Worm (Caenorhabditis elegans): ENCODE results near the gene F41E7.7.

DNA sequence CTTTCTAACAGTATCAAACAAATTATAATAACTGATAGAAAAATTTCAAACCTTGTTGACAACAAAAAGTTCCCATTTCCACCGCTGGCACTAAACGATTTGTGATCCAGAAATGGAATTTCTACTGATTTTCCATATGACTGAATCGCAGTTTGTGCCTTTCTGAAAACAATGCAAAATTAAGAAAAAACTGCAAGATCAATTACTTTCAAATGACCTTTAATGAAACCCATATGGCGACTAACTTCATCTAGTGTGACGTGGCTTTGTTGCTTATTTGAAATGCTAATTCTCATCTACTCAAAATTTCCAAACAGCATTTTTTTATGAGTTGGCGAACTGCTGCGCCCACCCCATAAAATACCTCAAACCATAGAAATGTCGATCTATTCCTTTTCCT, at the start of gene F41E7.7:
- no peak for TF ChIP-seq lir-3 (tag; optimal IDR thresholded peaks at IDR 0.05)
- no peak for TF ChIP-seq aly-2 (tag; optimal IDR thresholded peaks at IDR 0.05)
- no peak for TF ChIP-seq daf-16 (GFP tag; optimal IDR thresholded peaks at IDR 0.05)
- TF ChIP-seq daf-16 (tag; optimal IDR thresholded peaks at IDR 0.05), result no peak
- no peak for TF ChIP-seq Y75B8A.6 (GFP tag; IDR thresholded peaks at IDR 0.05)
- TF ChIP-seq hlh-30 (tag; optimal IDR thresholded peaks at IDR 0.05; ENCODE audit: insufficient read depth), result no peak
- TF ChIP-seq ama-1 (optimal IDR thresholded peaks at IDR 0.05), result no peak
- no peak for TF ChIP-seq jun-1 (tag; optimal IDR thresholded peaks at IDR 0.05)
- TF ChIP-seq nhr-6 (tag; optimal IDR thresholded peaks at IDR 0.05), result no peak
- TF ChIP-seq dmd-6 (GFP tag; IDR thresholded peaks at IDR 0.05), result no peak
- no peak for TF ChIP-seq vab-7 (GFP tag; IDR thresholded peaks at IDR 0.05)
- no peak for TF ChIP-seq unc-39 (tag; optimal IDR thresholded peaks at IDR 0.05)
- no peak for TF ChIP-seq F49E8.2 (tag; optimal IDR thresholded peaks at IDR 0.05; ENCODE audit: borderline replicate concordance)
- no peak for TF ChIP-seq lin-1 (GFP tag; IDR thresholded peaks at IDR 0.05)
- no peak for TF ChIP-seq nhr-28 (tag; optimal IDR thresholded peaks at IDR 0.05)

Measured in whole organism, L4 larva.